Fruit fly (Drosophila melanogaster) whole organism, embryonic: ENCODE measurements around the gene CG42445.

Experiments
- Atf3 ChIP-seq: fragments of 200-800 bp; sonication (Bioruptor generic); optimal IDR thresholded peaks from 3 replicates; lab custom pipeline; 2016; ENCODE audit warnings: missing biosample characterization, missing genetic modification characterization
- CG10267 ChIP-seq: fragments of 200-800 bp; sonication (Bioruptor generic); optimal IDR thresholded peaks from 2 replicates; lab custom pipeline; 2018; ENCODE audit warnings: missing biosample characterization, mild to moderate bottlenecking, missing genetic modification characterization, moderate library complexity
- CG11247 ChIP-seq: fragments of 200-800 bp; sonication (Bioruptor generic); IDR thresholded peaks from 2 replicates; pipeline ENCODE4 v1.3.6; 2022; ENCODE audit warnings: missing biosample characterization, missing genetic modification characterization
- CG11695 ChIP-seq: fragments of 200-800 bp; sonication (Bioruptor generic); IDR thresholded peaks from 3 replicates; pipeline ENCODE4 v1.3.6; 2022; ENCODE audit warnings: missing biosample characterization, missing genetic modification characterization
- CG12155 ChIP-seq: fragments of 200-800 bp; sonication (Bioruptor generic); optimal IDR thresholded peaks from 3 replicates; lab custom pipeline; 2016; ENCODE audit warnings: missing biosample characterization, missing genetic modification characterization
- CG1233 ChIP-seq: fragments of 200-800 bp; sonication (Bioruptor generic); optimal IDR thresholded peaks from 4 replicates; lab custom pipeline; 2018; ENCODE audit warnings: missing biosample characterization, mild to moderate bottlenecking, missing genetic modification characterization
- CG13424 ChIP-seq: fragments of 200-800 bp; sonication (Bioruptor generic); optimal IDR thresholded peaks from 2 replicates; lab custom pipeline; 2019; ENCODE audit warnings: missing biosample characterization, mild to moderate bottlenecking, missing genetic modification characterization, moderate library complexity
- CG14441 ChIP-seq: fragments of 200-800 bp; sonication (Bioruptor generic); IDR thresholded peaks from 2 replicates; pipeline ENCODE4 v1.3.6; 2022; ENCODE audit warnings: missing biosample characterization, missing genetic modification characterization
- CG14667 ChIP-seq: fragments of 200-800 bp; sonication (Bioruptor generic); IDR thresholded peaks from 2 replicates; pipeline ENCODE4 v1.3.6; 2022; ENCODE audit warnings: missing biosample characterization, missing genetic modification characterization
- CG17385 ChIP-seq: fragments of 200-800 bp; sonication (Bioruptor generic); optimal IDR thresholded peaks from 3 replicates; lab custom pipeline; 2018; ENCODE audit warnings: missing biosample characterization, mild to moderate bottlenecking, missing genetic modification characterization
- CG18262 ChIP-seq: fragments of 200-800 bp; optimal IDR thresholded peaks from 3 replicates; lab custom pipeline; 2019; ENCODE audit warnings: missing biosample characterization, mild to moderate bottlenecking, missing genetic modification characterization, moderate library complexity
- CG1832 ChIP-seq: fragments of 200-800 bp; sonication (Bioruptor generic); optimal IDR thresholded peaks from 2 replicates; lab custom pipeline; 2017; ENCODE audit warnings: missing biosample characterization, mild to moderate bottlenecking, missing genetic modification characterization, inconsistent platforms
- CG2202 ChIP-seq: fragments of 200-800 bp; sonication (Bioruptor generic); optimal IDR thresholded peaks from 2 replicates; lab custom pipeline; 2018; ENCODE audit warnings: missing biosample characterization, mild to moderate bottlenecking, missing genetic modification characterization
- CG31441 ChIP-seq: fragments of 200-800 bp; sonication (Bioruptor generic); IDR thresholded peaks from 2 replicates; pipeline ENCODE4 v1.3.6; 2022; ENCODE audit warnings: missing biosample characterization, missing genetic modification characterization
- CG33213 ChIP-seq: fragments of 200-800 bp; sonication (Bioruptor generic); optimal IDR thresholded peaks from 3 replicates; lab custom pipeline; 2016; ENCODE audit warnings: missing biosample characterization, missing genetic modification characterization
- CG42726 ChIP-seq: fragments of 200-800 bp; sonication (Bioruptor generic); IDR thresholded peaks from 2 replicates; pipeline ENCODE4 v1.3.6; 2022; ENCODE audit warnings: missing biosample characterization, missing genetic modification characterization; ENCODE audit not compliant: partially characterized antibody
- CG4730 ChIP-seq: fragments of 200-800 bp; sonication (Bioruptor generic); IDR thresholded peaks from 2 replicates; pipeline ENCODE4 v1.3.6; 2022; ENCODE audit warnings: missing biosample characterization, missing genetic modification characterization
- CG6654 ChIP-seq: fragments of 200-800 bp; sonication (Bioruptor generic); optimal IDR thresholded peaks from 2 replicates; lab custom pipeline; 2017; ENCODE audit warnings: missing biosample characterization, mild to moderate bottlenecking, missing genetic modification characterization
- CG6854 ChIP-seq: fragments of 200-800 bp; sonication (Bioruptor generic); optimal IDR thresholded peaks from 3 replicates; lab custom pipeline; 2017; ENCODE audit warnings: missing biosample characterization, mild to moderate bottlenecking, missing genetic modification characterization
- CG8765 ChIP-seq: fragments of 200-800 bp; sonication (Bioruptor generic); IDR thresholded peaks from 2 replicates; pipeline ENCODE4 v1.3.6; 2022; ENCODE audit warnings: missing biosample characterization, missing genetic modification characterization
- CG9609 ChIP-seq: fragments of 200-800 bp; sonication (Bioruptor generic); optimal IDR thresholded peaks from 3 replicates; lab custom pipeline; 2016; ENCODE audit warnings: missing biosample characterization, missing genetic modification characterization
- CHES-1-like ChIP-seq: fragments of 200-800 bp; sonication (Bioruptor generic); optimal IDR thresholded peaks from 2 replicates; lab custom pipeline; 2016; ENCODE audit warnings: missing biosample characterization, missing genetic modification characterization
- Dip3 ChIP-seq: fragments of 200-800 bp; sonication (Bioruptor generic); optimal IDR thresholded peaks from 3 replicates; lab custom pipeline; 2016; ENCODE audit warnings: missing biosample characterization, missing genetic modification characterization
- Doc2 ChIP-seq: fragments of 200-800 bp; sonication (Bioruptor generic); IDR thresholded peaks from 2 replicates; pipeline ENCODE4 v1.3.6; 2022; ENCODE audit warnings: missing biosample characterization, missing genetic modification characterization
- Ets97D ChIP-seq: fragments of 200-800 bp; sonication (Bioruptor generic); optimal IDR thresholded peaks from 3 replicates; lab custom pipeline; 2016; ENCODE audit warnings: missing biosample characterization, missing genetic modification characterization
- Hey ChIP-seq: fragments of 200-800 bp; sonication (Bioruptor generic); optimal IDR thresholded peaks from 3 replicates; lab custom pipeline; 2018; ENCODE audit warnings: missing biosample characterization, mild to moderate bottlenecking, missing genetic modification characterization
- Hmr ChIP-seq: fragments of 200-800 bp; sonication (Bioruptor generic); optimal IDR thresholded peaks from 3 replicates; lab custom pipeline; 2017; ENCODE audit warnings: mild to moderate bottlenecking, missing biosample characterization, missing genetic modification reagents, missing genetic modification characterization
- Hsf ChIP-seq: fragments of 200-800 bp; sonication (Bioruptor generic); optimal IDR thresholded peaks from 3 replicates; lab custom pipeline; 2016; ENCODE audit warnings: missing biosample characterization, missing genetic modification characterization
- Lhr ChIP-seq: fragments of 200-800 bp; sonication (Bioruptor generic); optimal IDR thresholded peaks from 3 replicates; lab custom pipeline; 2017; ENCODE audit warnings: mild to moderate bottlenecking, missing biosample characterization, missing genetic modification reagents, missing genetic modification characterization
- MESR4 ChIP-seq: fragments of 200-800 bp; sonication (Bioruptor generic); optimal IDR thresholded peaks from 2 replicates; lab custom pipeline; 2018; ENCODE audit warnings: missing biosample characterization, mild to moderate bottlenecking, missing genetic modification characterization, moderate library complexity
- Myb ChIP-seq: fragments of 200-800 bp; sonication (Bioruptor generic); optimal IDR thresholded peaks from 2 replicates; lab custom pipeline; 2016; ENCODE audit warnings: missing biosample characterization, missing genetic modification characterization
- NK7.1 ChIP-seq: fragments of 200-800 bp; sonication (Bioruptor generic); optimal IDR thresholded peaks from 3 replicates; lab custom pipeline; 2016; ENCODE audit warnings: missing biosample characterization, missing genetic modification characterization
- Sox100B ChIP-seq: fragments of 200-800 bp; sonication (Bioruptor generic); optimal IDR thresholded peaks from 3 replicates; lab custom pipeline; 2018; ENCODE audit warnings: missing biosample characterization, mild to moderate bottlenecking, missing genetic modification characterization
- Sry-δ ChIP-seq: fragments of 200-800 bp; sonication (Bioruptor generic); optimal IDR thresholded peaks from 2 replicates; lab custom pipeline; 2016; ENCODE audit warnings: missing biosample characterization, missing genetic modification characterization
- ara ChIP-seq: fragments of 200-800 bp; sonication (Bioruptor generic); IDR thresholded peaks from 2 replicates; pipeline ENCODE4 v1.3.6; 2022; ENCODE audit warnings: missing biosample characterization, missing genetic modification characterization
- ase ChIP-seq: fragments of 200-800 bp; sonication (Bioruptor generic); IDR thresholded peaks from 3 replicates; pipeline ENCODE4 v1.3.6; 2022; ENCODE audit warnings: missing biosample characterization, missing genetic modification characterization
- chn ChIP-seq: fragments of 200-800 bp; sonication (Bioruptor generic); optimal IDR thresholded peaks from 2 replicates; lab custom pipeline; 2016; ENCODE audit warnings: missing biosample characterization, missing genetic modification characterization
- ci ChIP-seq: fragments of 200-800 bp; sonication (Bioruptor generic); IDR thresholded peaks from 3 replicates; pipeline ENCODE4 v1.3.6; 2022; ENCODE audit warnings: missing biosample characterization, missing genetic modification characterization
- crp ChIP-seq, 2 experiments: fragments of 200-800 bp; sonication (Bioruptor generic); optimal IDR thresholded peaks; 2 replicates in 1 of 2; 3 replicates in 1 of 2; lab custom pipeline; 2017; ENCODE audit warnings: missing biosample characterization in 2 of 2, missing genetic modification characterization in 2 of 2, mild to moderate bottlenecking in 1 of 2, moderate library complexity in 1 of 2
- dysf ChIP-seq: fragments of 200-800 bp; sonication (Bioruptor generic); IDR thresholded peaks from 3 replicates; pipeline ENCODE4 v1.3.6; 2022; ENCODE audit warnings: missing biosample characterization, missing genetic modification characterization
- ftz-f1 ChIP-seq: fragments of 200-800 bp; sonication (Bioruptor generic); optimal IDR thresholded peaks from 2 replicates; lab custom pipeline; 2016; ENCODE audit warnings: missing biosample characterization, missing genetic modification characterization
- her ChIP-seq: fragments of 200-800 bp; sonication (Bioruptor generic); optimal IDR thresholded peaks from 2 replicates; lab custom pipeline; 2016; ENCODE audit warnings: missing biosample characterization, missing genetic modification characterization
- hkb ChIP-seq, 2 experiments: fragments of 200-800 bp in 1 of 2; fragments of >200 bp in 1 of 2; sonication (Bioruptor generic) in 1 of 2; IDR thresholded peaks in 1 of 2; optimal IDR thresholded peaks in 1 of 2; 2 replicates each; pipeline versions ENCODE4 v1.3.6 to Lab custom; 2017 to 2022; ENCODE audit warnings: missing biosample characterization in 1 of 2, missing genetic modification characterization in 1 of 2
- jumu ChIP-seq: fragments of 200-800 bp; sonication (Bioruptor generic); optimal IDR thresholded peaks from 3 replicates; lab custom pipeline; 2016; ENCODE audit warnings: missing biosample characterization, missing genetic modification characterization
- kay ChIP-seq: fragments of 200-800 bp; sonication (Bioruptor generic); optimal IDR thresholded peaks from 2 replicates; lab custom pipeline; 2016; ENCODE audit warnings: missing biosample characterization, missing genetic modification characterization
- pho ChIP-seq: fragments of 200-800 bp; sonication (Bioruptor generic); optimal IDR thresholded peaks from 2 replicates; lab custom pipeline; 2016; ENCODE audit warnings: missing biosample characterization, missing genetic modification characterization
- sens ChIP-seq: fragments of 200-800 bp; sonication (Bioruptor generic); peaks from one replicate; lab custom pipeline; 2016; ENCODE audit warnings: missing biosample characterization, missing genetic modification characterization
- shn ChIP-seq: fragments of 200-800 bp; sonication (Bioruptor generic); optimal IDR thresholded peaks from 3 replicates; lab custom pipeline; 2016; ENCODE audit warnings: missing biosample characterization, missing genetic modification characterization
- sna ChIP-seq: fragments of 200-800 bp; sonication (Bioruptor generic); IDR thresholded peaks from 2 replicates; pipeline ENCODE4 v1.3.6; 2022; ENCODE audit warnings: missing biosample characterization, missing genetic modification characterization; ENCODE audit not compliant: partially characterized antibody
- tgo ChIP-seq: fragments of 200-800 bp; sonication (Bioruptor generic); IDR thresholded peaks from 3 replicates; pipeline ENCODE4 v1.3.6; 2022; ENCODE audit warnings: missing biosample characterization, missing genetic modification characterization
- vnd ChIP-seq: fragments of 200-800 bp; sonication (Bioruptor generic); IDR thresholded peaks from 3 replicates; pipeline ENCODE4 v1.3.6; 2022; ENCODE audit warnings: missing biosample characterization, missing genetic modification characterization; ENCODE audit not compliant: partially characterized antibody
- zfh2 ChIP-seq: fragments of 200-800 bp; sonication (Bioruptor generic); optimal IDR thresholded peaks from 2 replicates; lab custom pipeline; 2016; ENCODE audit warnings: missing biosample characterization, missing genetic modification characterization

The CG42445 gene

dm6 chr3L:8110171-8110570 lies 48.5 kb downstream of the CG42445 start, which contains the start of gene Nulp1 (continued):
- TF ChIP-seq Myb (GFP tag; lab: Kevin White, UChicago) (peak; percentile 37), Dip3 (GFP tag; lab: Kevin White, UChicago) (peak; percentile 25), tgo (GFP tag; lab: Robert Waterston, UW) (no peak), vnd (0 out of 3 replicates have a peak, but pooled peaks have one; percentile 15), CG11695 (no peak), Doc2 (GFP tag; lab: Robert Waterston, UW) (no peak), CG10267 (tag; lab: Kevin White, UChicago) (peak; percentile 91), Hmr (no peak), CG17385 (GFP tag; lab: Kevin White, UChicago) (no peak), ara (GFP tag; lab: Robert Waterston, UW) (no peak), CG9609 (GFP tag; lab: Kevin White, UChicago) (peak; percentile 27), jumu (peak; percentile 10), dysf (GFP tag; lab: Robert Waterston, UW) (no peak), ftz-f1 (GFP tag; lab: Kevin White, UChicago) (peak; percentile 58), CG13424 (tag; lab: Kevin White, UChicago) (no peak), CG14667 (GFP tag; lab: Robert Waterston, UW) (no peak), Sox100B (no peak), pho (GFP tag; lab: Kevin White, UChicago) (no peak), Hey (tag; lab: Kevin White, UChicago) (no peak), shn (GFP tag; lab: Kevin White, UChicago) (peak; percentile 8), Atf3 (no peak), her (GFP tag; lab: Kevin White, UChicago) (peak; percentile 44), CG12155 (GFP tag; lab: Kevin White, UChicago) (peak; percentile 14), crp (GFP tag; optimal IDR thresholded peaks at IDR 0.05; lab: Kevin White, UChicago) (peak in 1 of 2 experiments; percentile 75), CG1832 (GFP tag; lab: Kevin White, UChicago) (no peak), CG33213 (GFP tag; lab: Kevin White, UChicago) (peak; percentile 23), CG2202 (no peak), CG14441 (GFP tag; lab: Robert Waterston, UW) (no peak), CG6654 (GFP tag; lab: Kevin White, UChicago) (no peak), Ets97D (peak; percentile 57), sens (peak; percentile 74), sna (no peak), zfh2 (GFP tag; lab: Kevin White, UChicago) (peak; percentile 18), Hsf (peak; percentile 4), chn (GFP tag; lab: Kevin White, UChicago) (no peak), kay (GFP tag; lab: Kevin White, UChicago) (no peak), CHES-1-like (GFP tag; lab: Kevin White, UChicago) (peak; percentile 52), CG18262 (tag; lab: Kevin White, UChicago) (no peak), NK7.1 (GFP tag; lab: Kevin White, UChicago) (no peak), CG1233 (GFP tag; lab: Kevin White, UChicago) (peak; percentile 22), CG4730 (GFP tag; lab: Robert Waterston, UW) (no peak), CG6854 (GFP tag; lab: Kevin White, UChicago) (no peak), Sry-δ (GFP tag; lab: Kevin White, UChicago) (peak; percentile 33), CG31441 (GFP tag; lab: Robert Waterston, UW) (no peak), ase (GFP tag; lab: Robert Waterston, UW) (no peak), CG11247 (no peak), Lhr (GFP tag; lab: Kevin White, UChicago) (peak; percentile 11), MESR4 (GFP tag; lab: Kevin White, UChicago) (peak; percentile 60), CG8765 (no peak), ci (peak; percentile 85), CG42726 (GFP tag; lab: Robert Waterston, UW) (no peak), hkb (optimal IDR thresholded peaks at IDR 0.05; lab: Kevin White, UChicago) (no peak), hkb (GFP tag; IDR thresholded peaks at IDR 0.05; lab: Robert Waterston, UW) (no peak)
